Fruit fly (Drosophila melanogaster) whole organism, pupa: ENCODE results near the gene Dbct.

Experiments used
- CG10348 ChIP-seq: fragments of 200-800 bp; sonication (Bioruptor generic); IDR thresholded peaks from 2 replicates; pipeline ENCODE4 v1.3.6; 2022; ENCODE audit warnings: missing biosample characterization, missing genetic modification characterization
- CG12605 ChIP-seq: fragments of 200-800 bp; sonication (Bioruptor generic); IDR thresholded peaks from 2 replicates; pipeline ENCODE4 v1.3.6; 2022; ENCODE audit warnings: missing biosample characterization, missing genetic modification characterization
- CG9948 ChIP-seq: fragments of 200-800 bp; sonication (Bioruptor generic); optimal IDR thresholded peaks from 2 replicates; lab custom pipeline; 2018; ENCODE audit warnings: missing biosample characterization, mild to moderate bottlenecking, missing genetic modification characterization, moderate library complexity
- EcR ChIP-seq: fragments of 200-800 bp; sonication (Bioruptor generic); optimal IDR thresholded peaks from 3 replicates; lab custom pipeline; 2019; ENCODE audit warnings: missing biosample characterization, missing genetic modification characterization, mild to moderate bottlenecking, moderate library complexity, missing genetic modification reagents
- fd96Ca ChIP-seq: fragments of 200-800 bp; sonication (Bioruptor generic); IDR thresholded peaks from 3 replicates; pipeline ENCODE4 v1.3.6; 2022; ENCODE audit warnings: missing biosample characterization, missing genetic modification characterization

DNA sequence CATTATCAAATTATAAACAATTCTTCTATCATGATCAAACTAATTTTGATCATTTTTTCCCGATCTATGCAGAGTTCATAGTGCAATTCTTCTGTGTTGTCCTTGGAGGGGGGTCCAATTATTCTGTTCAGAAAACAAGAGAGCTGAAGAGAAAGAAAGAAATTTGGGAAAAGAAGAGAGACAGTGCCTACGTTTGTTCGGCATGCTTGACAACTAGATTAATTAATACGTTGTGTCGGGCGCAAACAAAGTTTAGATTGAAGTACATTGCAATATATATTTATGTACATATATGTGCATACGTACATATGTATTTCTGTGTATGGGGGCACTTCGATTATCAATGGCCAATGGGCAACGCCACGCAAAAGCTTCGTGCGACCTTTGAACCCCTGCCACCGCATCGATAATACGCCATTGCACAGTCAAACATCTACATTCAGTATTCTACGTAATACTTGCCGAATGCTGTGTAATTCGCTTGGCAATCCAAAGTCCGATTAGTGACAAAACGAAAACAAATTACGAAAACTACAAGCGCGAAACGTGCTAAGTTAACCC lies 8.3 kb upstream of the Dbct start:
- TF ChIP-seq EcR (GFP tag; lab: Kevin White, UChicago) (no peak), CG12605 (GFP tag; lab: Robert Waterston, UW) (peak; percentile 26; the same call in 1 of the 2 replicates), CG10348 (GFP tag; lab: Robert Waterston, UW) (no peak), CG9948 (tag; lab: Kevin White, UChicago) (no peak), fd96Ca (GFP tag; lab: Robert Waterston, UW) (no peak)
